Worm (Caenorhabditis elegans): ENCODE results near the gene kin-2.

DNA sequence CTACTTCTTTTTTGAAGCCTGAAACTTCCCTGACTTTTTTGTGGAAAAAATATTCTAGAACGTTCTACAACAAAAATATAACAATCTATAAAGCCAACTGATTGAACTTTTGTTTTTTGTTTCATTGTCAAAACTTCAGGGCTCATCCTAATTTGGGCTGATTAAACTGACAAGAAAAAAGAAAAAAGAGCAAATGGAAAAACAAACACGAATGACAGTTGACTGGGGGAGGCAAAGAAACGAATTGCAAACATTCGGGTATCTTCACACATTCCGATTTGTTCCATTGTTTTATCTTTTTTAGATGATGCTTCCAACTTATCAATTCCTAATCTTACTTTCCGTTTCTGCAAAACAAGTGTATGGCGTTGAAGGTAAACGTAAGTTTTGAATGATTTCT, 42.2 kb downstream of the kin-2 start, which contains the start of gene C46F4.3:
- no peak for TF ChIP-seq fkh-10 (GFP tag; optimal IDR thresholded peaks at IDR 0.05)
- TF ChIP-seq pax-1 (tag; optimal IDR thresholded peaks at IDR 0.05), result no peak
- no peak for TF ChIP-seq pha-4 (tag; optimal IDR thresholded peaks at IDR 0.05)
- no peak for TF ChIP-seq hlh-8 (tag; optimal IDR thresholded peaks at IDR 0.05)
- TF ChIP-seq pag-3 (tag; optimal IDR thresholded peaks at IDR 0.05; ENCODE audit: borderline replicate concordance), result no peak
- TF ChIP-seq nhr-11 (tag; optimal IDR thresholded peaks at IDR 0.05), result no peak
- TF ChIP-seq fax-1 (tag; optimal IDR thresholded peaks at IDR 0.05), result no peak
- no peak for TF ChIP-seq unc-3 (GFP tag; conservative IDR thresholded peaks at IDR 0.05)
- TF ChIP-seq unc-3 (tag; optimal IDR thresholded peaks at IDR 0.05), result no peak
- no peak for TF ChIP-seq ama-1 (optimal IDR thresholded peaks at IDR 0.05)
- TF ChIP-seq eyg-1 (tag; optimal IDR thresholded peaks at IDR 0.05), result no peak
- no peak for TF ChIP-seq madf-2 (tag; optimal IDR thresholded peaks at IDR 0.05)
- TF ChIP-seq rnt-1 (tag; optimal IDR thresholded peaks at IDR 0.05), result no peak
- no peak for TF ChIP-seq npax-4 (tag; optimal IDR thresholded peaks at IDR 0.05)
- TF ChIP-seq ceh-34 (tag; optimal IDR thresholded peaks at IDR 0.05), result no peak
